Worm (Caenorhabditis elegans) whole organism, mixed stage, embryonic: ENCODE measurements around the gene C36B7.1.
A peak's percentile ranks its signal among the peaks of the same experiment; 100 is the strongest.

ENCODE experiments used
- M03D4.4 ChIP-seq: sonication (generic microtip); optimal IDR thresholded peaks from 2 replicates; lab custom pipeline; 2017; ENCODE audit warnings: mild to moderate bottlenecking, missing genetic modification characterization, missing compliant biosample characterization
- bed-3 ChIP-seq: fragments of 200-800 bp; sonication (Bioruptor generic); optimal IDR thresholded peaks from 3 replicates; lab custom pipeline; 2018; ENCODE audit warnings: mild to moderate bottlenecking, missing genetic modification characterization, moderate library complexity, missing compliant biosample characterization
- blmp-1 ChIP-seq: fragments of 150-350 bp; optimal IDR thresholded peaks from 2 replicates; lab custom pipeline; 2014; ENCODE audit warnings: missing biosample characterization, missing genetic modification characterization
- ceh-39 ChIP-seq: fragments of 150-350 bp; optimal IDR thresholded peaks from 2 replicates; lab custom pipeline; 2014; ENCODE audit warnings: missing biosample characterization, missing genetic modification characterization
- ceh-43 ChIP-seq: fragments of 200-800 bp; sonication (Bioruptor generic); optimal IDR thresholded peaks from 2 replicates; lab custom pipeline; 2018; ENCODE audit warnings: mild to moderate bottlenecking, missing genetic modification characterization, moderate library complexity, missing compliant biosample characterization
- ceh-83 ChIP-seq: fragments of 200-800 bp; sonication (Bioruptor generic); optimal IDR thresholded peaks from 2 replicates; lab custom pipeline; 2018; ENCODE audit warnings: mild to moderate bottlenecking, missing genetic modification characterization, missing compliant biosample characterization
- ces-1 ChIP-seq: fragments of 150-350 bp; optimal IDR thresholded peaks from 2 replicates; lab custom pipeline; 2014; ENCODE audit warnings: missing biosample characterization, missing genetic modification reagents, missing genetic modification characterization
- elt-1 ChIP-seq: sonication (generic microtip); optimal IDR thresholded peaks from 2 replicates; lab custom pipeline; 2017; ENCODE audit warnings: missing genetic modification characterization, mild to moderate bottlenecking, missing compliant biosample characterization, antibody characterized with exemption, moderate library complexity, borderline replicate concordance; ENCODE audit not compliant: insufficient read depth
- elt-3 ChIP-seq: fragments of 150-350 bp; optimal IDR thresholded peaks from 2 replicates; lab custom pipeline; 2014; ENCODE audit warnings: missing biosample characterization, missing genetic modification characterization
- flh-1 ChIP-seq: fragments of 200-800 bp; sonication (Bioruptor generic); optimal IDR thresholded peaks from 2 replicates; lab custom pipeline; 2018; ENCODE audit warnings: mild to moderate bottlenecking, missing genetic modification characterization, moderate library complexity, missing compliant biosample characterization
- hlh-1 ChIP-seq: fragments of 150-350 bp; optimal IDR thresholded peaks from 2 replicates; lab custom pipeline; 2014; ENCODE audit warnings: missing biosample characterization, missing genetic modification reagents, missing genetic modification characterization
- lin-13 ChIP-seq: fragments of 150-350 bp; optimal IDR thresholded peaks from 2 replicates; lab custom pipeline; 2014; ENCODE audit warnings: missing biosample characterization, missing genetic modification characterization
- lin-32 ChIP-seq: fragments of 200-800 bp; sonication (Bioruptor generic); optimal IDR thresholded peaks from 2 replicates; lab custom pipeline; 2018; ENCODE audit warnings: mild to moderate bottlenecking, missing genetic modification characterization, missing compliant biosample characterization
- lsy-2 ChIP-seq: fragments of 150-350 bp; optimal IDR thresholded peaks from 2 replicates; lab custom pipeline; 2014; ENCODE audit warnings: missing biosample characterization, missing genetic modification characterization
- mab-5 ChIP-seq: fragments of 150-350 bp; optimal IDR thresholded peaks from 2 replicates; lab custom pipeline; 2014; ENCODE audit warnings: missing biosample characterization, missing genetic modification characterization
- mls-2 ChIP-seq: sonication (generic microtip); optimal IDR thresholded peaks from 2 replicates; lab custom pipeline; 2016; ENCODE audit warnings: mild to moderate bottlenecking, missing genetic modification characterization, moderate library complexity, missing compliant biosample characterization
- nhr-12 ChIP-seq: fragments of 150-350 bp; optimal IDR thresholded peaks from 2 replicates; lab custom pipeline; 2014; ENCODE audit warnings: missing biosample characterization, missing genetic modification characterization
- nhr-2 ChIP-seq: fragments of 150-350 bp; optimal IDR thresholded peaks from 2 replicates; lab custom pipeline; 2014; ENCODE audit warnings: missing biosample characterization, missing genetic modification characterization
- nhr-237 ChIP-seq: fragments of 150-350 bp; optimal IDR thresholded peaks from 2 replicates; lab custom pipeline; 2014; ENCODE audit warnings: missing biosample characterization, missing genetic modification characterization
- nhr-28 ChIP-seq: fragments of 150-350 bp; optimal IDR thresholded peaks from 2 replicates; lab custom pipeline; 2014; ENCODE audit warnings: missing biosample characterization, missing genetic modification characterization
- sem-2 ChIP-seq: fragments of 200-800 bp; sonication (Bioruptor generic); optimal IDR thresholded peaks from 2 replicates; lab custom pipeline; 2018; ENCODE audit warnings: mild to moderate bottlenecking, missing genetic modification characterization, missing compliant biosample characterization
- snpc-4 ChIP-seq: fragments of 150-350 bp; optimal IDR thresholded peaks from 2 replicates; lab custom pipeline; 2014; ENCODE audit warnings: missing biosample characterization, missing genetic modification characterization
- sptf-1 ChIP-seq: sonication (generic microtip); optimal IDR thresholded peaks from 2 replicates; lab custom pipeline; 2017; ENCODE audit warnings: mild to moderate bottlenecking, missing genetic modification characterization, moderate library complexity, missing compliant biosample characterization
- tbx-8 ChIP-seq: fragments of 200-800 bp; sonication (Bioruptor generic); optimal IDR thresholded peaks from 2 replicates; lab custom pipeline; 2018; ENCODE audit warnings: mild to moderate bottlenecking, missing genetic modification characterization, moderate library complexity, missing compliant biosample characterization
- unc-120 ChIP-seq: sonication (generic microtip); optimal IDR thresholded peaks from 2 replicates; lab custom pipeline; 2017; ENCODE audit warnings: missing genetic modification characterization, missing compliant biosample characterization; ENCODE audit not compliant: poor library complexity, severe bottlenecking
- unc-39 ChIP-seq: fragments of 150-350 bp; optimal IDR thresholded peaks from 2 replicates; lab custom pipeline; 2014; ENCODE audit warnings: missing biosample characterization, missing genetic modification characterization
- unc-62 ChIP-seq: fragments of 150-350 bp; optimal IDR thresholded peaks from 2 replicates; lab custom pipeline; 2014; ENCODE audit warnings: missing biosample characterization, missing genetic modification reagents, missing genetic modification characterization

The C36B7.1 gene

DNA sequence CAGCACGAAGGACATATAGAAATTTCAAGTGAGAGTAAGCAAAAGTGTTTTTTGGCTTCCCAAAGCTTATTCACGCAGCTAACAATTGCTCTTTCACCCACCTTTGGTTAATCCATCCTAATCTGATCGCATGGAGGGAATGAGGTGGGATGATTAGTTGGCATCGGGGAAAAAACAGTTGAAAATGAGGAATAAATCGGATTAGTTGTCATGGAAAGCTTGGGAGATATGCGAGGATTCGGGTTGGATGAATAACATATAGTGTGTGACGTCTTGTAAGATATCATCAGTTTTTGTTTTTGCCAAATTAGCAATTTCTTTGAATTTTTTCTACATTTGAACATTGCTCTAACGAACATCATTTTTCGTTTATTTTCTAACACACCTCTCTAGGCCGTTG lies 15.9 kb downstream of the C36B7.1 start:
- no peak for TF ChIP-seq hlh-1 (tag; lab: Kevin White, UChicago)
- TF ChIP-seq snpc-4 (tag; lab: Kevin White, UChicago), result no peak
- no peak for TF ChIP-seq blmp-1 (tag; lab: Kevin White, UChicago)
- no peak for TF ChIP-seq unc-62 (GFP tag; lab: Kevin White, UChicago)

ce11 chrX:7129460-7129859 lies 16.8 kb downstream of the C36B7.1 start:
- peak; percentile 1 for TF ChIP-seq elt-1
- TF ChIP-seq nhr-2 (tag; lab: Kevin White, UChicago), result no peak
- TF ChIP-seq, all 35 proteins: peak for 1

DNA sequence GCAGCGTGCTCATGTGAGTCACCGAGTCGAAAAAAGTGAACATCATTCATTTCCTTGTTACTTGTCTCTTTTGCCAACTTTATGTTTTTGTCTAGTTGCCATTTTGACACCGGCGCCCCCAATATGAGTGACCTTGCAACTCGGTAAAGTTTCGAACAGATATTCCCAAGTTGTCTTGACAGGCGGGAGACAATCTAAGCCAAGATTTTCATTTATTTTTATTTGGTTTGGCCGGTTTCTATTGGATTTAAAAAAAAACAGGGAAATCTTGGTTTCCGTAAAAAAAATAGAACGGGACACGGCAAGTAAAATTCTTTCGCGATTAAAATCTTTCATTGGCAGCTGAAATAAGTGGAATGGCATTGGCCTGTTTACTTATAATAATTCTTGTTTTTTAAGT lies 18.5 kb downstream of the C36B7.1 start:
- TF ChIP-seq lin-13 (tag; lab: Kevin White, UChicago) (no peak), unc-120 (tag; lab: Kevin White, UChicago) (no peak), ceh-83 (GFP tag; lab: Kevin White, UChicago) (no peak), lin-32 (GFP tag; lab: Kevin White, UChicago) (no peak)

DNA sequence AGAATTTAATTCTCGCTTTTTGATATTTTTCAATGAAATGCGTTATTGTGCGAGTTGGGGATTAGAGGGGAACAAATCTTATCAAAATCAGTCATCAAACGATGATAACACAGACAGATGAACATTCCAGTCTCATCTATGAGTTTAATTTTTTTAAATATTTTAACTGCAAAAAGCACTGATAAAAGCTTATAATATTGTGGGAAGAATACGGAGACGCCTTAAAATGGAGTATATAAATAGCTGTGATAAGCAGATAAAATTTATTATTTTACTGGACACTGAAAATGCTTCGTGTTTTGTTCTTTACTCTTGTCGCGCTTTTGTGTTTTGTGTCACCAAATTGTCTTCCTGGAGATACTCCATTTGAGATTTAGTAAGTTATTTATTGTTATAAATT lies 26.9 kb downstream of the C36B7.1 start, which contains the start of gene clec-86:
TSS of gene clec-86 (plus strand) at position 262 of the 400 bp plus-strand sequence.
- TF ChIP-seq hlh-1 (tag; lab: Kevin White, UChicago), result no peak
- TF ChIP-seq elt-3 (tag; lab: Kevin White, UChicago), result no peak

DNA sequence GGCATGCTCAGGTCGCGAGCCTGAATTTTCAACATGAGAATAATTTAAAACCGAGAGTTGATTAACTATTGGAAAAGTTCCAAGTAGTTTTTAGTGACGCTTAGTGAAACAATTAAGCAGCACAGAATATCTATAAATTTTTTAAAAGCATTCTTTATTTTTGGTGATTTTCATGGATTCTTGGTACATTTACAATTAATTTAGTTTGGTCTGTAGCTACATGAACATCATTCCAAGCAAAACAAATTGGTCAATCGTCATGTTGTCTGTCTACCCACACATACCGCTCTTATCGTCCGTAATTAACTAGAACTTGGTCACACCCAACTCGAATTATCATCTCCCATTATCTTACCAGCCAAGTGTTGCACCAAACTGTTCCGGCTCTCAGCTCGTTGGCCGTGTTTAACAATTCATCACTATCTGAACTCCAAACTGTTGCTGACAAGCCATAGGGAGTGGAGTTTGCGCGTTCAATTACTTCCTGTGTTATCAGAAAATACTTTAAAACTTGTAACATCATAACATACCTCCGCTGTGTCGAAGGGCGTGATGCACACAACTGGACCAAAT lies 28.1 kb downstream of the C36B7.1 start:
- TF ChIP-seq nhr-12 (tag; lab: Kevin White, UChicago) (no peak), ces-1 (no peak), blmp-1 (tag; lab: Kevin White, UChicago) (no peak), sptf-1 (tag; lab: Kevin White, UChicago) (no peak), unc-39 (tag; lab: Kevin White, UChicago) (no peak), ceh-83 (GFP tag; lab: Kevin White, UChicago) (no peak), lsy-2 (tag; lab: Kevin White, UChicago) (no peak), mab-5 (tag; lab: Kevin White, UChicago) (no peak), hlh-1 (tag; lab: Kevin White, UChicago) (no peak), nhr-237 (no peak), bed-3 (GFP tag; lab: Kevin White, UChicago) (no peak), ceh-43 (GFP tag; lab: Kevin White, UChicago) (no peak), nhr-28 (tag; lab: Kevin White, UChicago) (no peak), elt-1 (no peak), sem-2 (GFP tag; lab: Kevin White, UChicago) (no peak), unc-62 (GFP tag; lab: Kevin White, UChicago) (no peak), unc-120 (tag; lab: Kevin White, UChicago) (no peak)

DNA sequence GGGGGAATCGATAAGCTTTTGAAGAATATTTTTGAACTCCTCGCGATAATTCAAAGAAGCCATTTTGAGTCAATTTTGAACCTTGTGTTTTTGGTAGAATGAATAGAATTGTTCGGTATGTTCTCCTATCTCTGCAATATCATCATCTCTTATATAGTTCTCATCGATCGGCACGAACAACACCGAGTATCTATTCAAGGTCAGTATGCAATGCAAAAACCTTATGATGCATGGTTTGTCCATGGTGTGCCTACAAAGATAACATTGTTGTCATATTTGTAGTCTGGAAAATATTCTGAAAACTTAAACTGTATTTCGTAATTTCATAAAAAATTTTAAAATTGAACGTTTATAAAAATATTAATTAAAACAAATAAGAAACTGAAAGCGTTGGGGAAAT lies 30.8 kb downstream of the C36B7.1 start, which contains the start of gene alh-10:
TSS of gene alh-10 (minus strand) at position 127 of the 400 bp plus-strand sequence.
- TF ChIP-seq elt-1 (no peak), lin-13 (tag; lab: Kevin White, UChicago) (no peak), mab-5 (tag; lab: Kevin White, UChicago) (no peak), lsy-2 (tag; lab: Kevin White, UChicago) (no peak), sptf-1 (tag; lab: Kevin White, UChicago) (no peak), blmp-1 (tag; lab: Kevin White, UChicago) (no peak), flh-1 (GFP tag; lab: Kevin White, UChicago) (no peak), M03D4.4 (tag; lab: Kevin White, UChicago) (no peak), hlh-1 (tag; lab: Kevin White, UChicago) (no peak), nhr-28 (tag; lab: Kevin White, UChicago) (no peak), mls-2 (tag; lab: Kevin White, UChicago) (no peak), ceh-39 (tag; lab: Kevin White, UChicago) (no peak), lin-32 (GFP tag; lab: Kevin White, UChicago) (no peak), tbx-8 (GFP tag; lab: Kevin White, UChicago) (no peak)
